Fruit fly (Drosophila melanogaster) whole organism, wandering third instar larva: Measurements from ENCODE around the gene CG32313.
A peak's percentile ranks its signal among the peaks of the same experiment; 100 is the strongest.

Experiments
- CG32264 ChIP-seq: fragments of 200-800 bp; sonication (Bioruptor generic); optimal IDR thresholded peaks from 2 replicates; lab custom pipeline; 2016; ENCODE audit warnings: missing biosample characterization, missing genetic modification characterization
- CG9705 ChIP-seq: fragments of 200-800 bp; sonication (Bioruptor generic); optimal IDR thresholded peaks from 2 replicates; lab custom pipeline; 2018; ENCODE audit warnings: missing biosample characterization, mild to moderate bottlenecking, missing genetic modification characterization
- CrebA ChIP-seq: fragments of 200-800 bp; sonication (Bioruptor generic); optimal IDR thresholded peaks from 2 replicates; lab custom pipeline; 2016; ENCODE audit warnings: missing biosample characterization, mild to moderate bottlenecking, missing genetic modification characterization, borderline replicate concordance
- Dfd ChIP-seq: fragments of >200 bp; optimal IDR thresholded peaks from 2 replicates; lab custom pipeline; 2017; ENCODE audit warnings: missing biosample characterization, missing genetic modification characterization
- Dif ChIP-seq: fragments of 200-275, 200-300 bp; sonication (Bioruptor generic); optimal IDR thresholded peaks from 2 replicates; lab custom pipeline; 2018; ENCODE audit warnings: missing biosample characterization, missing genetic modification characterization; ENCODE audit not compliant: partially characterized antibody
- GATAd ChIP-seq: sonication (Bioruptor generic); optimal IDR thresholded peaks from 2 replicates; lab custom pipeline; 2016; ENCODE audit warnings: missing biosample characterization, missing genetic modification characterization
- HLH106 ChIP-seq: fragments of 200-800 bp; optimal IDR thresholded peaks from 3 replicates; lab custom pipeline; 2019; ENCODE audit warnings: missing biosample characterization, mild to moderate bottlenecking, missing genetic modification characterization, moderate library complexity
- Hnf4 ChIP-seq: fragments of 200-800 bp; sonication (Bioruptor generic); optimal IDR thresholded peaks from 2 replicates; lab custom pipeline; 2016; ENCODE audit warnings: missing biosample characterization, mild to moderate bottlenecking, missing genetic modification characterization
- Hr78 ChIP-seq: fragments of >200 bp; optimal IDR thresholded peaks from 2 replicates; lab custom pipeline; 2017; ENCODE audit warnings: missing biosample characterization, missing genetic modification characterization
- Hr83 ChIP-seq: fragments of 200-300 bp; sonication (Bioruptor generic); optimal IDR thresholded peaks from 2 replicates; lab custom pipeline; 2016; ENCODE audit warnings: missing biosample characterization, mild to moderate bottlenecking, missing genetic modification characterization, moderate library complexity; ENCODE audit not compliant: poor library complexity, severe bottlenecking
- Jra ChIP-seq: sonication (Bioruptor generic); optimal IDR thresholded peaks from 2 replicates; lab custom pipeline; 2016; ENCODE audit warnings: missing biosample characterization, missing genetic modification characterization
- Mio ChIP-seq: sonication (Bioruptor generic); optimal IDR thresholded peaks from 2 replicates; lab custom pipeline; 2016; ENCODE audit warnings: missing biosample characterization, missing genetic modification characterization
- Myc ChIP-seq: fragments of >200 bp; optimal IDR thresholded peaks from 2 replicates; lab custom pipeline; 2017
- N ChIP-seq: fragments of >200 bp; optimal IDR thresholded peaks from 2 replicates; lab custom pipeline; 2018; ENCODE audit warnings: missing biosample characterization, missing external identifiers, missing genetic modification characterization
- OdsH ChIP-seq: fragments of 200-800 bp; sonication (Bioruptor generic); optimal IDR thresholded peaks from 2 replicates; lab custom pipeline; 2016; ENCODE audit warnings: missing biosample characterization, mild to moderate bottlenecking, missing genetic modification characterization
- Rel ChIP-seq, 2 experiments: fragments of 200-800 bp; sonication (Bioruptor generic) in 1 of 2; optimal IDR thresholded peaks; 2 replicates in 1 of 2; 3 replicates in 1 of 2; lab custom pipeline; 2016 to 2019; ENCODE audit warnings: mild to moderate bottlenecking in 2 of 2, missing biosample characterization in 2 of 2, missing genetic modification characterization in 2 of 2, moderate library complexity in 1 of 2
- Sp1 ChIP-seq: fragments of 200-800 bp; sonication (Bioruptor generic); optimal IDR thresholded peaks from 3 replicates; lab custom pipeline; 2019; ENCODE audit warnings: missing biosample characterization, mild to moderate bottlenecking, missing genetic modification characterization, moderate library complexity
- Vsx2 ChIP-seq: fragments of 200-300, 225-300 bp; sonication (Bioruptor generic); optimal IDR thresholded peaks from 2 replicates; lab custom pipeline; 2018; ENCODE audit warnings: missing biosample characterization, missing genetic modification characterization; ENCODE audit not compliant: partially characterized antibody
- br ChIP-seq: fragments of 200-800 bp; sonication (Bioruptor generic); optimal IDR thresholded peaks from 2 replicates; lab custom pipeline; 2016; ENCODE audit warnings: missing biosample characterization, missing genetic modification characterization
- brk ChIP-seq: fragments of 200-800 bp; sonication (Bioruptor generic); optimal IDR thresholded peaks from 2 replicates; lab custom pipeline; 2016; ENCODE audit warnings: missing biosample characterization, mild to moderate bottlenecking, missing genetic modification characterization
- dl ChIP-seq, 2 experiments: fragments of 175-275, 200-275 bp in 1 of 2; fragments of 200-275 bp in 1 of 2; sonication (Bioruptor generic); optimal IDR thresholded peaks; lab custom pipeline; 2018; ENCODE audit warnings: mild to moderate bottlenecking in 2 of 2, missing biosample characterization in 2 of 2, missing genetic modification characterization in 2 of 2, moderate library complexity in 2 of 2; ENCODE audit not compliant: partially characterized antibody in 2 of 2, insufficient read depth in 1 of 2
- dmrt93B ChIP-seq: fragments of 200-800 bp; sonication (Bioruptor generic); optimal IDR thresholded peaks from 2 replicates; lab custom pipeline; 2018; ENCODE audit warnings: missing biosample characterization, mild to moderate bottlenecking, missing genetic modification characterization
- dsf ChIP-seq: sonication (Bioruptor generic); optimal IDR thresholded peaks from 2 replicates; lab custom pipeline; 2016; ENCODE audit warnings: missing biosample characterization, missing genetic modification characterization, borderline replicate concordance
- ey ChIP-seq: fragments of 200-800 bp; sonication (Bioruptor generic); optimal IDR thresholded peaks from 2 replicates; lab custom pipeline; 2016; ENCODE audit warnings: missing biosample characterization, missing genetic modification characterization
- foxo ChIP-seq, 2 experiments: fragments of 200-800 bp; sonication (Bioruptor generic); optimal IDR thresholded peaks; 2 replicates in 1 of 2; 3 replicates in 1 of 2; lab custom pipeline; 2016 to 2017; ENCODE audit warnings: missing biosample characterization in 2 of 2, missing genetic modification characterization in 2 of 2
- fru ChIP-seq: fragments of 200-800 bp; sonication (Bioruptor generic); optimal IDR thresholded peaks from 3 replicates; lab custom pipeline; 2016; ENCODE audit warnings: missing biosample characterization, mild to moderate bottlenecking, missing genetic modification characterization
- h ChIP-seq: fragments of 200-800 bp; sonication (Bioruptor generic); optimal IDR thresholded peaks from 3 replicates; lab custom pipeline; 2016; ENCODE audit warnings: missing biosample characterization, mild to moderate bottlenecking, missing genetic modification characterization
- jim ChIP-seq: fragments of 175-275, 200-325 bp; sonication (Bioruptor generic); optimal IDR thresholded peaks from 2 replicates; lab custom pipeline; 2016; ENCODE audit warnings: missing biosample characterization, mild to moderate bottlenecking, missing genetic modification characterization
- lola ChIP-seq: fragments of >200 bp; optimal IDR thresholded peaks from 2 replicates; lab custom pipeline; 2017; ENCODE audit warnings: missing biosample characterization, missing genetic modification characterization
- pan ChIP-seq: fragments of >200 bp; optimal IDR thresholded peaks from 2 replicates; lab custom pipeline; 2017
- psq ChIP-seq: fragments of 200-800 bp; sonication (Bioruptor generic); optimal IDR thresholded peaks from 3 replicates; lab custom pipeline; 2017; ENCODE audit warnings: missing biosample characterization, mild to moderate bottlenecking, missing genetic modification characterization, moderate library complexity
- rgr ChIP-seq: fragments of 200-800 bp; sonication (Bioruptor generic); optimal IDR thresholded peaks from 3 replicates; lab custom pipeline; 2016; ENCODE audit warnings: missing biosample characterization, mild to moderate bottlenecking, missing genetic modification characterization
- sage ChIP-seq: fragments of 200-800 bp; sonication (Bioruptor generic); optimal IDR thresholded peaks from 2 replicates; lab custom pipeline; 2016; ENCODE audit warnings: missing biosample characterization, mild to moderate bottlenecking, missing genetic modification characterization
- sv ChIP-seq: fragments of 200-800 bp; sonication (Bioruptor generic); optimal IDR thresholded peaks from 3 replicates; lab custom pipeline; 2016; ENCODE audit warnings: missing biosample characterization, missing genetic modification characterization
- tai ChIP-seq: sonication (Bioruptor generic); optimal IDR thresholded peaks from 2 replicates; lab custom pipeline; 2016; ENCODE audit warnings: missing biosample characterization, missing genetic modification characterization
- woc ChIP-seq: sonication (Bioruptor generic); optimal IDR thresholded peaks from 2 replicates; lab custom pipeline; 2016; ENCODE audit warnings: missing biosample characterization, mild to moderate bottlenecking, missing genetic modification characterization

CG32313 gene

DNA sequence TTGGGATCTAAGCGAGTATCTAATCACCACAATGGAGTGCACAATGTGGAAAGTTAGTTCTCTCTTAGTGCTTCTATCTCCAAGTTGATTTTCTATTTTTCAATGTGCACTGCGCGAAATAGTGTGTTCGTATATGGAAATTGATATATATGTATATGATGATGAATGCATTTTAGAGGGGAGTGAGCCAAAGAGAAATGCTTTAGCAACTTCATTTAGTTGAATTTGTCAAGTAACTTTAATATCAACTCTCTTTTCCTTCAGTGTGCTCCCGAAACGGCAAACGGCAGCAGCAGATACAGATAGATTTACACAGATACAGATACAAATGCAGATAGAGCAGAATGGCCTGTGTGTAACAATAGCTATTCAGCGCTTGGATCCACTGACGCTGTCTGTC, 38.5 kb upstream of the CG32313 start:
- peak in 1 of 2 experiments; percentile 48 for TF ChIP-seq foxo (GFP tag; optimal IDR thresholded peaks at IDR 0.05; lab: Kevin White, UChicago)
- no peak for TF ChIP-seq Hnf4 (GFP tag; lab: Kevin White, UChicago)
- TF ChIP-seq fru (GFP tag; lab: Kevin White, UChicago) = peak; percentile 32
- TF ChIP-seq GATAd (GFP tag; lab: Kevin White, UChicago) = no peak
- TF ChIP-seq tai (GFP tag; lab: Kevin White, UChicago) = peak; percentile 4
- TF ChIP-seq dmrt93B (GFP tag; lab: Kevin White, UChicago) = no peak
- peak; percentile 8 for TF ChIP-seq br
- peak; percentile 27 for TF ChIP-seq rgr (GFP tag; lab: Kevin White, UChicago)
- TF ChIP-seq ey (GFP tag; lab: Kevin White, UChicago) = peak; percentile 23
- TF ChIP-seq OdsH (GFP tag; lab: Kevin White, UChicago) = peak; percentile 15
- no peak for TF ChIP-seq Vsx2 (GFP tag; lab: Kevin White, UChicago)
- TF ChIP-seq h (GFP tag; lab: Kevin White, UChicago) = peak; percentile 50
- TF ChIP-seq Hr83 = no peak
- no peak for TF ChIP-seq jim (GFP tag; lab: Kevin White, UChicago)
- no peak for TF ChIP-seq Mio (GFP tag; lab: Kevin White, UChicago)

DNA sequence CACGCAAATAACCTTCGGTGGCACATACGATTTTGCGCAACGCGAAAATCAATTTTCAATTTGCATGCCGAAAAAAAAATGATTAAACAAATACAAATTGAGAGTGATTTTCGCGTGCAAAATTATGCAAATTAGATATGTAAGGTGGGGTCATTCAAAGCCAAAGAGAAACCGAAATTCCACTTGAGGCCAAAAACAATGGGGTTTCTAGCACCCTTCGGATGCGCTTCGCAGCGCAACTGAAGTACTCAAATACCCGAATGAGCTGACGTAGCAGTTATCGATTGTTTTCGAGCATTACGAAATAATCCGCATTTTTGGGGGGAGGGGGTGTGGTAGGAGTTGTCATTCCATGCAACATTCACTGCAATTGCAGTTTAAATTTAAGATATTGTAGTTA, 35.3 kb upstream of the CG32313 start:
- TF ChIP-seq CrebA = no peak
- TF ChIP-seq Dfd (GFP tag; lab: Kevin White, UChicago) = no peak
- no peak for TF ChIP-seq Hr83
- TF ChIP-seq Rel (GFP tag; optimal IDR thresholded peaks at IDR 0.05; lab: Kevin White, UChicago) = no peak
- TF ChIP-seq Rel (tag; optimal IDR thresholded peaks at IDR 0.05; lab: Kevin White, UChicago) = no peak
- no peak for TF ChIP-seq pan (lab: Kevin White, UChicago)
- no peak for TF ChIP-seq CG32264 (GFP tag; lab: Kevin White, UChicago)
- no peak for TF ChIP-seq Mio (GFP tag; lab: Kevin White, UChicago)
- no peak for TF ChIP-seq sv (GFP tag; lab: Kevin White, UChicago)
- TF ChIP-seq Sp1 (GFP tag; lab: Kevin White, UChicago) = no peak
- TF ChIP-seq dmrt93B (GFP tag; lab: Kevin White, UChicago) = no peak
- no peak for TF ChIP-seq woc (GFP tag; lab: Kevin White, UChicago)
- TF ChIP-seq foxo (GFP tag; optimal IDR thresholded peaks at IDR 0.05; lab: Kevin White, UChicago) = no peak
- TF ChIP-seq dsf = no peak
- no peak for TF ChIP-seq OdsH (GFP tag; lab: Kevin White, UChicago)
- no peak for TF ChIP-seq Vsx2 (GFP tag; lab: Kevin White, UChicago)

DNA sequence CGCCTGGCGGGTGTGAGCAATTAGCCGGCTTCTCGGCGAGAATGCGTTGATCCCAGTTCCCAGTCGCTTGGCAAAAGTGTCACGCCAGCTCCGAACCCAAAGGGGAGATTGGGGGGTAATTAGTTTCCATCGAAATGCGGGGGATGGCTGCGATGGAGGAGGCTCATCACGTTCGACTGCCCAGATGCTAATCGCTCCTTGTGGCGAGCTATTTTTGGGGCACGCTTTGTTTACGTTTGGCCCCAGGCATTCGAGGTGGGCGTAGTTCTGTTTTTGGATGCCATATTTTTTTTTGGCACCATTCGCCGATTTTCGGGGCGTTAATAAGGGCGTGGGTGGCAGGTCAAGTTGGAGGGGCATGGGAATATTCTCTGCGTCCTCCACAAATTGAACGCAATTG, 34.7 kb upstream of the CG32313 start:
- TF ChIP-seq dl (GFP tag; optimal IDR thresholded peaks at IDR 0.05; lab: Kevin White, UChicago; ENCODE audit: insufficient read depth in 1 of 2, partially characterized antibody in 2 of 2) = no peak
- TF ChIP-seq jim (GFP tag; lab: Kevin White, UChicago) = no peak
- TF ChIP-seq N (GFP tag; lab: Kevin White, UChicago) = no peak
- no peak for TF ChIP-seq psq (GFP tag; lab: Kevin White, UChicago)
- no peak for TF ChIP-seq Rel (GFP tag; optimal IDR thresholded peaks at IDR 0.05; lab: Kevin White, UChicago)
- TF ChIP-seq Rel (tag; optimal IDR thresholded peaks at IDR 0.05; lab: Kevin White, UChicago) = no peak
- no peak for TF ChIP-seq Jra
- TF ChIP-seq CG9705 (GFP tag; lab: Kevin White, UChicago) = no peak
- TF ChIP-seq GATAd (GFP tag; lab: Kevin White, UChicago) = no peak
- TF ChIP-seq sv (GFP tag; lab: Kevin White, UChicago) = no peak
- TF ChIP-seq br = no peak
- TF ChIP-seq Mio (GFP tag; lab: Kevin White, UChicago) = no peak
- no peak for TF ChIP-seq Hr83
- no peak for TF ChIP-seq Hnf4 (GFP tag; lab: Kevin White, UChicago)
- no peak for TF ChIP-seq sage (GFP tag; lab: Kevin White, UChicago)
- TF ChIP-seq Dif (GFP tag; lab: Kevin White, UChicago) = no peak

DNA sequence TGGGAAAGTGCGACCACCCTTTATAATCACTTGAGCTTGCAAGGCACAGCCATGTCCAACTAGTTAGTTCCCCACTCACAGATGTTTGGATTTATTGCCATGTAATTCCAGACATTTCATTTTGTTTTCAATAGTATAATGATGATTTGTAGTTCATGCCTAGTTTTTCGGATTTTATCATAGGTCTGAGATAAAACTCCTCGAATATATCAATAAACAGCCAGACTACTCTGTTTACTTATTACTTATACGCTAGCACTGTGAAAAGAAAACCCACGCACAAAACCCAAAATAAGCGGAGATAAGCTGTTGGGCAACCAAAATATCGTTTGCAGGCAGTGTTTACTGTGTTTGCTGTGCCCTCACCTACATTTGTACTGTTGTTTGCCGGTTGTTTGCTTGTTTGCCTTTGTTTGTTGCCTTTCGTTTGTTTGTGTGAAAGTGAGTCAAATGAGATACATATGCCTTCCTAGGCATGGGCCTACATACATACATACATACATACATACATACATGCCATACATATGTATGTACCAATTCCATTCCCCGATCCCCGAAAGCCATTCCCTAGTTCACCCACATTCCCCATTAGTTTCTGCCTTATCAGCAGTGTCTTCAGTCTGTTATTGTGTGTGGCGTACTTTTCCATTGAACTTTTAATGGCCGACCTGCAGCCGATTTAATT, 33.8 kb upstream of the CG32313 start:
- TF ChIP-seq foxo (GFP tag; optimal IDR thresholded peaks at IDR 0.05; lab: Kevin White, UChicago) (peak in 1 of 2 experiments; percentile 9), Vsx2 (GFP tag; lab: Kevin White, UChicago) (no peak), h (GFP tag; lab: Kevin White, UChicago) (peak; percentile 69), ey (GFP tag; lab: Kevin White, UChicago) (peak; percentile 3), N (GFP tag; lab: Kevin White, UChicago) (no peak), Dfd (GFP tag; lab: Kevin White, UChicago) (no peak), brk (GFP tag; lab: Kevin White, UChicago) (no peak), lola (GFP tag; lab: Kevin White, UChicago) (no peak), Myc (no peak), HLH106 (peak; percentile 16), OdsH (GFP tag; lab: Kevin White, UChicago) (peak; percentile 40), CG32264 (GFP tag; lab: Kevin White, UChicago) (no peak), br (peak; percentile 38), rgr (GFP tag; lab: Kevin White, UChicago) (no peak), Hnf4 (GFP tag; lab: Kevin White, UChicago) (no peak), Hr78 (GFP tag; lab: Kevin White, UChicago) (no peak), Sp1 (GFP tag; lab: Kevin White, UChicago) (peak; percentile 40), Hr83 (no peak), dmrt93B (GFP tag; lab: Kevin White, UChicago) (peak; percentile 5), fru (GFP tag; lab: Kevin White, UChicago) (peak; percentile 61)
